Fruit fly (Drosophila melanogaster): ENCODE measurements around the gene CG42526.

CG42526 gene

DNA sequence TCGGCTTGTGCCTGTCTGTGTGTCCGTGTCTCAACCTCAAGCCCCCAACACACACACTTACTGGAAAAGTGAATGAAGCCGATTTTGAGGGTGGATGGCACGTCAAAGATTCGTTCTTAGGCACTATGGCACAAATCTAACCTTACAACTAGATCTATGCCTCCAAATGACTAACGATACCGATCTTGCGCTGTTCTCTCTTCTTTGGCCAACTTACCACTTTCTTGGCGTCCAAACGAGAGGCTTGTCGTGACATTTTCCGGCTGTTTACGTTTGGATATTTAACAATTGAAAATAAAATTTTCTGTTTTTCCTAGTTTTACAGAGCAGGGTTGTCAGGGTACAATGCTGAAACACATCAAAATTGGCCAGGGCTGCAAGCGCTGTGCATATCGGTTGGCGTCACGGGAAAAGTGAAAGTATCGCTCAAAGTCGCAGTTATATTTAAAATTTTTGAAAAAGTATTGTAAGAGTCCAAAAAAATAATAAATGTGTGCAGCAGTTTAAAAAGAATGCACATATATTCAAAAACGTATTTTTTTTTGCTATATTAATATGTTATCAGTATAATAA, 6.8 kb upstream of the CG42526 start, which contains the start of the genes Bet3 and Nf-YA (continued):
- TF ChIP-seq CG15696 (tag; optimal IDR thresholded peaks at IDR 0.05) = peak; percentile 55
- peak; percentile 34; the same call in 1 of the 2 replicates for TF ChIP-seq E2f2 (GFP tag; IDR thresholded peaks at IDR 0.05)
- TF ChIP-seq CG3281 (GFP tag; optimal IDR thresholded peaks at IDR 0.05) = peak; percentile 40
- peak; percentile 27 for TF ChIP-seq CG1233 (GFP tag; optimal IDR thresholded peaks at IDR 0.05)
- peak; percentile 34 for TF ChIP-seq grau (tag; optimal IDR thresholded peaks at IDR 0.05)
- peak; percentile 35 for TF ChIP-seq CG7987 (GFP tag; optimal IDR thresholded peaks at IDR 0.05)
- peak; percentile 4 for TF ChIP-seq Sox102F (GFP tag; optimal IDR thresholded peaks at IDR 0.05)
- TF ChIP-seq crp (GFP tag; optimal IDR thresholded peaks at IDR 0.05) = peak in 1 of 2 experiments; percentile 7
- TF ChIP-seq CG10366 (GFP tag; IDR thresholded peaks at IDR 0.05) = peak; percentile 45
- peak; percentile 50; the same call in 1 of the 3 replicates for TF ChIP-seq Aef1 (GFP tag; IDR thresholded peaks at IDR 0.05)
- TF ChIP-seq CG4360 (GFP tag; IDR thresholded peaks at IDR 0.05) = no peak
- peak; percentile 88 for TF ChIP-seq CG13287 (GFP tag; IDR thresholded peaks at IDR 0.05; ENCODE audit: partially characterized antibody)
- TF ChIP-seq CG4730 (GFP tag; IDR thresholded peaks at IDR 0.05) = 0 out of 2 replicates have a peak, but pooled peaks have one; percentile 19
- peak; percentile 77 for TF ChIP-seq luna (GFP tag; optimal IDR thresholded peaks at IDR 0.05)
- TF ChIP-seq ato (GFP tag; IDR thresholded peaks at IDR 0.05; ENCODE audit: partially characterized antibody) = peak; percentile 20; the same call in 1 of the 2 replicates
- TF ChIP-seq CG7357 (GFP tag; IDR thresholded peaks at IDR 0.05) = no peak; the same call in 2 of the 3 replicates
- peak; percentile 50 for TF ChIP-seq HLH54F (GFP tag; optimal IDR thresholded peaks at IDR 0.05)
- peak; percentile 31 for TF ChIP-seq zen (tag; optimal IDR thresholded peaks at IDR 0.05)
- TF ChIP-seq zf30C (GFP tag; optimal IDR thresholded peaks at IDR 0.05) = no peak
- peak; percentile 55; the same call in 1 of the 2 replicates for TF ChIP-seq ara (GFP tag; IDR thresholded peaks at IDR 0.05)
- peak; percentile 86 for TF ChIP-seq CG9932 (GFP tag; IDR thresholded peaks at IDR 0.05)
- TF ChIP-seq Nf-YC (tag; optimal IDR thresholded peaks at IDR 0.05) = peak; percentile 43
- no peak for TF ChIP-seq Dip2 (GFP tag; IDR thresholded peaks at IDR 0.05)
- 0 out of 4 replicates have a peak, but pooled peaks have one; percentile 46 for TF ChIP-seq chinmo (GFP tag; IDR thresholded peaks at IDR 0.05; ENCODE audit: partially characterized antibody)
- TF ChIP-seq Doc3 (GFP tag; IDR thresholded peaks at IDR 0.05; ENCODE audit: partially characterized antibody) = peak; percentile 80
- peak; percentile 62 for TF ChIP-seq CG17912 (GFP tag; optimal IDR thresholded peaks at IDR 0.05)
- no peak for TF ChIP-seq kni (GFP tag; optimal IDR thresholded peaks at IDR 0.05)
- TF ChIP-seq Hr39 (optimal IDR thresholded peaks at IDR 0.05) = no peak
- TF ChIP-seq CG18476 (GFP tag; optimal IDR thresholded peaks at IDR 0.05) = no peak
- TF ChIP-seq CG12299 (tag; optimal IDR thresholded peaks at IDR 0.05) = no peak
- peak; percentile 62; the same call in 1 of the 3 replicates for TF ChIP-seq mld (GFP tag; IDR thresholded peaks at IDR 0.05; ENCODE audit: partially characterized antibody)
- peak; percentile 82 for TF ChIP-seq Scr (GFP tag; IDR thresholded peaks at IDR 0.05; ENCODE audit: partially characterized antibody)
- no peak for TF ChIP-seq CG10274 (GFP tag; optimal IDR thresholded peaks at IDR 0.05)
- TF ChIP-seq CG30431 (GFP tag; optimal IDR thresholded peaks at IDR 0.05) = peak; percentile 3
- peak; percentile 38 for TF ChIP-seq sd (tag; optimal IDR thresholded peaks at IDR 0.05)
- TF ChIP-seq CG15479 (GFP tag; optimal IDR thresholded peaks at IDR 0.05) = no peak
- TF ChIP-seq amos (GFP tag; IDR thresholded peaks at IDR 0.05; ENCODE audit: partially characterized antibody) = peak; percentile 91
- no peak for TF ChIP-seq CG5245 (GFP tag; optimal IDR thresholded peaks at IDR 0.05)
- TF ChIP-seq CG1792 (GFP tag; optimal IDR thresholded peaks at IDR 0.05) = peak; percentile 27
- no peak for TF ChIP-seq org-1 (GFP tag; optimal IDR thresholded peaks at IDR 0.05)
- peak; percentile 49; the same call in 1 of the 2 replicates for TF ChIP-seq CG14014 (GFP tag; IDR thresholded peaks at IDR 0.05)
- TF ChIP-seq CG2116 (GFP tag; optimal IDR thresholded peaks at IDR 0.05) = peak; percentile 96
- TF ChIP-seq MTF-1 (GFP tag; optimal IDR thresholded peaks at IDR 0.05; ENCODE audit: borderline replicate concordance) = peak; percentile 69
- TF ChIP-seq pum (GFP tag; optimal IDR thresholded peaks at IDR 0.05) = peak; percentile 76
- TF ChIP-seq unc-4 (GFP tag; IDR thresholded peaks at IDR 0.05; ENCODE audit: partially characterized antibody) = peak; percentile 86
- TF ChIP-seq cg (GFP tag; optimal IDR thresholded peaks at IDR 0.05) = peak; percentile 6
- peak; percentile 38 for TF ChIP-seq Sin3A (optimal IDR thresholded peaks at IDR 0.05)
- peak; percentile 72 for TF ChIP-seq nerfin-2 (GFP tag; IDR thresholded peaks at IDR 0.05; ENCODE audit: partially characterized antibody)
